Worm (Caenorhabditis elegans): ENCODE results near the gene Y66D12A.24.
A peak's percentile ranks its signal among the peaks of the same experiment; 100 is the strongest.

The Y66D12A.24 gene

DNA sequence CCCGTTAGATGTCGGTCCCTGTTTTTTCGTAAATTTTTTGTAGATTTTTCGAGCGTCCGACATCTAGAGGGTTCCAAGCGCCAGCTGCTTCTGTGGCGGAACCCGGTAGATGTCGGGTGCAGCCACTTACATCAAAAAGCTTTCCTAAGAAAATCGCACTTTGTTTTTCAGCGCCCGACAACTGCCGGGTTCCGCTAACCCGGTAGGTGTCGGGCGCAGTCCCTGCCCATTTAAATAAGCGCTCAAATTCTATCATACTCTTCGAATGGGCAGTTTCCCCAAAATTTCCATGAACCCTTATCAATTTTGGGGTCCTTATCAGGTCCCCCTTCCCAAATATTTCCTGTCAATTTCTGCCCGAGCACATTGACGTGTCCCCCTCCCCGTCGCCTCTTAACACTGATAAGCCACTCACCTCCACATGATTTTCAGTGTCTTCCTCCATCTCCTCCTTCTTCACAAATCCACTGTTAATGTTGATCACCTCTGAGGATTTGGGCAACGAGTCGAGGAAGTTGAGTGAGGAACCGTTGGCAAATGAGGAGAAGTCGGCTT is 31.2 kb upstream of the Y66D12A.24 start:
- TF ChIP-seq nhr-28 (tag; optimal IDR thresholded peaks at IDR 0.05) (peak; percentile 50), unc-39 (tag; optimal IDR thresholded peaks at IDR 0.05) (no peak), mep-1 (tag; optimal IDR thresholded peaks at IDR 0.05) (peak; percentile 7), daf-16 (GFP tag; optimal IDR thresholded peaks at IDR 0.05) (no peak), daf-16 (tag; optimal IDR thresholded peaks at IDR 0.05) (peak; percentile 44), php-3 (GFP tag; IDR thresholded peaks at IDR 0.05) (0 out of 2 replicates have a peak, but pooled peaks have one; percentile 29), lin-13 (GFP tag; optimal IDR thresholded peaks at IDR 0.05) (peak; percentile 18), mes-2 (tag; optimal IDR thresholded peaks at IDR 0.05; ENCODE audit: poor library complexity, severe bottlenecking) (peak; percentile 25), nhr-6 (tag; optimal IDR thresholded peaks at IDR 0.05) (no peak), lin-38 (GFP tag; IDR thresholded peaks at IDR 0.05) (0 out of 2 replicates have a peak, but pooled peaks have one; percentile 9), pha-4 (GFP tag; IDR thresholded peaks at IDR 0.05) (peak; percentile 32; the same call in 1 of the 2 replicates), pha-4 (tag; optimal IDR thresholded peaks at IDR 0.05) (no peak), pqm-1 (tag; optimal IDR thresholded peaks at IDR 0.05) (peak; percentile 53), aha-1 (tag) (peak; percentile 80), aly-2 (tag; optimal IDR thresholded peaks at IDR 0.05) (no peak), dmd-6 (GFP tag; IDR thresholded peaks at IDR 0.05) (peak; percentile 57), dve-1 (tag; optimal IDR thresholded peaks at IDR 0.05; ENCODE audit: insufficient read depth) (peak; percentile 51), T20F7.1 (GFP tag; optimal IDR thresholded peaks at IDR 0.05) (no peak), hlh-11 (tag; optimal IDR thresholded peaks at IDR 0.05) (peak; percentile 57), tra-1 (GFP tag; IDR thresholded peaks at IDR 0.05) (0 out of 2 replicates have a peak, but pooled peaks have one; percentile 10), snpc-4 (tag; optimal IDR thresholded peaks at IDR 0.05) (peak; percentile 8)

DNA sequence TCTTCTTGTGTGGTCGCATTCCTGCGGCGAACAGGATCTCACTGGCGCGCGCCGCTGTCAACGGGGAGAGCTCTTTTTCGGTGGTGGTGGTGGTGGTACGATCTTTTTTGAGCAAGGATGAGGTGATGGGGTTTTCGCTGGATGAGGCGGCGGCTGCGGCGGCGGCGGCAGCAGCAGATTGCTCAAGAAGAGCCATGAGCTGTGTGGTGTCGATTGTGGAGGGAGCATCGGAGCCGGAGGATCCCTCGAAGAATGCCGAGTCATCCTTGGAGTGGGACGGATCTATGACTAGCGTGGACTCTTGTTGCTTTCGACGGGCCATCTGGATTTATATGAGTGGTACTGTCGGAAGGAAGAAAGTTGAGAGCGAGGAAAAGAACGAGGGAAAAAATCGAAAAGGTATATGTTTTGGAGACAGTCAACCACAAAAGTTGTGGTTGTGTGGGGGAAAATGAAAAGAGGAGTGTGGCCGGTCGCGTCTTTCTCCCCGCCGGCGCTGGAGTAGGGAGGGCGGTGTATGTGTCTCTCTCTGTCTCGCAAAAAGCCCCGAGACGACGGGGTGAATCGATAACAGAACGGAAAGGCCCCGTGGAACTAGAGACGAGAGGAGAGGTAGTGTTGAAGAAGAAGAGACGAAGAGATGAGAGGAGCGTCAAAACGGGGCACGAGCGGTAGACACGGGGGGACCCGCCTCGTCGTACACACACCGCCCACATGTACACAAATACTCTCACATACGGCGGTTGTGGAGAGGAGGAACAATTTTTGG is 30.1 kb upstream of the Y66D12A.24 start:
- TF ChIP-seq madf-5 (GFP tag; IDR thresholded peaks at IDR 0.05) (no peak), mdl-1 (tag; optimal IDR thresholded peaks at IDR 0.05) (peak in 1 of 2 experiments; percentile 53), jun-1 (tag; optimal IDR thresholded peaks at IDR 0.05) (no peak), tra-1 (GFP tag; IDR thresholded peaks at IDR 0.05) (no peak), attf-4 (tag; optimal IDR thresholded peaks at IDR 0.05) (no peak), lsy-2 (tag; optimal IDR thresholded peaks at IDR 0.05) (peak in 1 of 2 experiments; percentile 19), arid-1 (GFP tag; conservative IDR thresholded peaks at IDR 0.05) (no peak), hlh-11 (tag; optimal IDR thresholded peaks at IDR 0.05) (peak; percentile 33), mep-1 (tag; optimal IDR thresholded peaks at IDR 0.05) (peak; percentile 9), madf-9 (GFP tag; conservative IDR thresholded peaks at IDR 0.05) (no peak), nhr-11 (tag; optimal IDR thresholded peaks at IDR 0.05) (no peak), nhr-77 (tag; optimal IDR thresholded peaks at IDR 0.05) (no peak), egl-43 (GFP tag; IDR thresholded peaks at IDR 0.05) (no peak), hlh-30 (tag; optimal IDR thresholded peaks at IDR 0.05; ENCODE audit: insufficient read depth) (peak; percentile 88), set-16 (GFP tag; IDR thresholded peaks at IDR 0.05) (peak; percentile 93), ZK337.2 (GFP tag; IDR thresholded peaks at IDR 0.05) (no peak), zfp-2 (tag; optimal IDR thresholded peaks at IDR 0.05) (no peak), dmd-6 (GFP tag; IDR thresholded peaks at IDR 0.05) (peak; percentile 34; the same call in 1 of the 2 replicates), nhr-42 (GFP tag; IDR thresholded peaks at IDR 0.05) (0 out of 2 replicates have a peak, but pooled peaks have one; percentile 13), Y75B8A.6 (GFP tag; IDR thresholded peaks at IDR 0.05) (no peak), F37D6.2 (tag; optimal IDR thresholded peaks at IDR 0.05) (no peak), nhr-28 (tag; optimal IDR thresholded peaks at IDR 0.05) (peak; percentile 41), nhr-48 (tag; optimal IDR thresholded peaks at IDR 0.05) (no peak), rbr-2 (tag; optimal IDR thresholded peaks at IDR 0.05) (peak; percentile 37), Y105C5A.15 (GFP tag; IDR thresholded peaks at IDR 0.05) (no peak), aha-1 (tag) (peak; percentile 65), mes-2 (tag; optimal IDR thresholded peaks at IDR 0.05; ENCODE audit: poor library complexity, severe bottlenecking) (no peak), mxl-3 (GFP tag; optimal IDR thresholded peaks at IDR 0.05) (no peak), daf-12 (tag; optimal IDR thresholded peaks at IDR 0.05) (no peak), dve-1 (tag; optimal IDR thresholded peaks at IDR 0.05; ENCODE audit: insufficient read depth) (peak; percentile 9), pqm-1 (tag; optimal IDR thresholded peaks at IDR 0.05) (no peak), unc-62 (GFP tag; optimal IDR thresholded peaks at IDR 0.05 in 1 of 2) (peak in 1 of 2 experiments; percentile 27), unc-62 (tag; optimal IDR thresholded peaks at IDR 0.05) (no peak), R02D3.7 (tag; optimal IDR thresholded peaks at IDR 0.05) (no peak), hmg-1.1 (GFP tag; IDR thresholded peaks at IDR 0.05) (0 out of 2 replicates have a peak, but pooled peaks have one; percentile 24), aly-2 (tag; optimal IDR thresholded peaks at IDR 0.05) (no peak)
